Worm (Caenorhabditis elegans) whole organism, mixed stage, embryonic: Measurements from ENCODE around the gene pgp-6.

Experiments used
- blmp-1 ChIP-seq: fragments of 150-350 bp; optimal IDR thresholded peaks from 2 replicates; lab custom pipeline; 2014; ENCODE audit warnings: missing biosample characterization, missing genetic modification characterization
- ceh-43 ChIP-seq: fragments of 200-800 bp; sonication (Bioruptor generic); optimal IDR thresholded peaks from 2 replicates; lab custom pipeline; 2018; ENCODE audit warnings: mild to moderate bottlenecking, missing genetic modification characterization, moderate library complexity, missing compliant biosample characterization
- hlh-1 ChIP-seq: fragments of 150-350 bp; optimal IDR thresholded peaks from 2 replicates; lab custom pipeline; 2014; ENCODE audit warnings: missing biosample characterization, missing genetic modification reagents, missing genetic modification characterization
- lsy-2 ChIP-seq: fragments of 150-350 bp; optimal IDR thresholded peaks from 2 replicates; lab custom pipeline; 2014; ENCODE audit warnings: missing biosample characterization, missing genetic modification characterization
- nhr-12 ChIP-seq: fragments of 150-350 bp; optimal IDR thresholded peaks from 2 replicates; lab custom pipeline; 2014; ENCODE audit warnings: missing biosample characterization, missing genetic modification characterization
- nhr-76 ChIP-seq: sonication (generic microtip); optimal IDR thresholded peaks from 2 replicates; lab custom pipeline; 2017; ENCODE audit warnings: missing biosample characterization, missing genetic modification characterization
- pha-4 ChIP-seq: fragments of 150-350 bp; optimal IDR thresholded peaks from 2 replicates; lab custom pipeline; 2018; ENCODE audit warnings: missing biosample characterization, missing genetic modification reagents, missing genetic modification characterization
- snpc-4 ChIP-seq: fragments of 150-350 bp; optimal IDR thresholded peaks from 2 replicates; lab custom pipeline; 2014; ENCODE audit warnings: missing biosample characterization, missing genetic modification characterization
- unc-39 ChIP-seq: fragments of 150-350 bp; optimal IDR thresholded peaks from 2 replicates; lab custom pipeline; 2014; ENCODE audit warnings: missing biosample characterization, missing genetic modification characterization
- unc-62 ChIP-seq: fragments of 150-350 bp; optimal IDR thresholded peaks from 2 replicates; lab custom pipeline; 2014; ENCODE audit warnings: missing biosample characterization, missing genetic modification reagents, missing genetic modification characterization
- ztf-11 ChIP-seq: fragments of 150-350 bp; optimal IDR thresholded peaks from 2 replicates; lab custom pipeline; 2014; ENCODE audit warnings: missing biosample characterization, missing genetic modification characterization

DNA sequence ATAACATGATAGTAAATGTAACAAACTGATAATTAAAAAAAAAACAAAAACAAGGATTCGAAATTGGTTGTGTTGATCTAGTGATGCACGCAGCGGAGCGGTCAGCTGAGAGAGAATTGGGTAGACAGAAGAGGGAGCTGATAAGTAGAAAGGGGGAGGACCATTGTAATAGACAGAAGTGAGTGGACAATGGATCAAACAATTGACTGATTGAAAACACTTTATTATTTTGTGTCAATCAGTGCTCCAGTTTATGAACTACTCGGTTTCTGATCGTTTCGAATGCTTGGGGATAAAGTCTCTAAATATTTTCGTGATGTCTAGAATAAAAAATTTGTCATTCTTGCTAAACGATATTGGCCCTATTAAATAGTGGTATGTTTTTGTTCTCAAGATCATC is 42.7 kb downstream of the pgp-6 start:
- no peak for TF ChIP-seq unc-39 (tag; lab: Kevin White, UChicago)
- TF ChIP-seq ztf-11 = no peak
- no peak for TF ChIP-seq nhr-76 (tag; lab: Kevin White, UChicago)
- TF ChIP-seq unc-62 (GFP tag; lab: Kevin White, UChicago) = peak; percentile 67
- no peak for TF ChIP-seq blmp-1
- no peak for TF ChIP-seq pha-4
- TF ChIP-seq lsy-2 (tag; lab: Kevin White, UChicago) = no peak
- TF ChIP-seq ceh-43 (GFP tag; lab: Kevin White, UChicago) = no peak
- TF ChIP-seq nhr-12 (tag; lab: Kevin White, UChicago) = no peak
- TF ChIP-seq snpc-4 = no peak
- peak; percentile 31 for TF ChIP-seq hlh-1 (tag; lab: Kevin White, UChicago)
